Fruit fly (Drosophila melanogaster) whole organism, embryonic: Measurements from ENCODE around the gene BtbVII.

ENCODE experiments used
- CG10147 ChIP-seq: fragments of 200-800 bp; sonication (Bioruptor generic); optimal IDR thresholded peaks from 2 replicates; lab custom pipeline; 2019; ENCODE audit warnings: missing biosample characterization, mild to moderate bottlenecking, missing genetic modification characterization, moderate library complexity
- CG10209 ChIP-seq: fragments of 200-800 bp; sonication (Bioruptor generic); optimal IDR thresholded peaks from 3 replicates; lab custom pipeline; 2017; ENCODE audit warnings: missing biosample characterization, mild to moderate bottlenecking, missing genetic modification characterization, missing genetic modification reagents
- CG11085 ChIP-seq: fragments of 200-800 bp; sonication (Bioruptor generic); IDR thresholded peaks from 2 replicates; pipeline ENCODE4 v1.3.6; 2022; ENCODE audit warnings: missing biosample characterization, missing genetic modification characterization
- CG12744 ChIP-seq: fragments of 200-800 bp; sonication (Bioruptor generic); optimal IDR thresholded peaks from 2 replicates; lab custom pipeline; 2016; ENCODE audit warnings: missing biosample characterization, missing genetic modification characterization
- CG14050 ChIP-seq: fragments of 200-800 bp; sonication (Bioruptor generic); IDR thresholded peaks from 3 replicates; pipeline ENCODE4 v1.3.6; 2022; ENCODE audit warnings: missing biosample characterization, missing genetic modification characterization
- CG14667 ChIP-seq: fragments of 200-800 bp; sonication (Bioruptor generic); IDR thresholded peaks from 2 replicates; pipeline ENCODE4 v1.3.6; 2022; ENCODE audit warnings: missing biosample characterization, missing genetic modification characterization
- CG15514 ChIP-seq: fragments of 200-800 bp; sonication (Bioruptor generic); optimal IDR thresholded peaks from 3 replicates; lab custom pipeline; 2017; ENCODE audit warnings: missing biosample characterization, missing genetic modification characterization, mild to moderate bottlenecking, moderate library complexity, missing genetic modification reagents
- CG17186 ChIP-seq: fragments of 200-800 bp; sonication (Bioruptor generic); optimal IDR thresholded peaks from 3 replicates; lab custom pipeline; 2017; ENCODE audit warnings: missing biosample characterization, missing genetic modification reagents, missing genetic modification characterization
- CG17385 ChIP-seq: fragments of 200-800 bp; sonication (Bioruptor generic); optimal IDR thresholded peaks from 3 replicates; lab custom pipeline; 2018; ENCODE audit warnings: missing biosample characterization, mild to moderate bottlenecking, missing genetic modification characterization
- CG17829 ChIP-seq: fragments of 200-800 bp; optimal IDR thresholded peaks from 2 replicates; lab custom pipeline; 2019; ENCODE audit warnings: missing biosample characterization, mild to moderate bottlenecking, missing genetic modification characterization, moderate library complexity
- CG3065 ChIP-seq: fragments of 200-800 bp; sonication (Bioruptor generic); optimal IDR thresholded peaks from 2 replicates; lab custom pipeline; 2016; ENCODE audit warnings: missing biosample characterization, missing genetic modification characterization
- CG34224 ChIP-seq: fragments of 200-800 bp; sonication (Bioruptor generic); IDR thresholded peaks from 3 replicates; pipeline ENCODE4 v1.3.6; 2022; ENCODE audit warnings: missing biosample characterization, missing genetic modification characterization; ENCODE audit not compliant: partially characterized antibody
- CG4707 ChIP-seq: fragments of 200-800 bp; sonication (Bioruptor generic); optimal IDR thresholded peaks from 2 replicates; lab custom pipeline; 2018; ENCODE audit warnings: missing biosample characterization, mild to moderate bottlenecking, missing genetic modification characterization, moderate library complexity
- CG5180 ChIP-seq: fragments of 200-800 bp; sonication (Bioruptor generic); optimal IDR thresholded peaks from 3 replicates; lab custom pipeline; 2017; ENCODE audit warnings: missing biosample characterization, missing genetic modification characterization, mild to moderate bottlenecking, moderate library complexity, missing genetic modification reagents
- CG8359 ChIP-seq: fragments of 200-800 bp; sonication (Bioruptor generic); optimal IDR thresholded peaks from 2 replicates; lab custom pipeline; 2017; ENCODE audit warnings: missing biosample characterization, mild to moderate bottlenecking, missing genetic modification characterization, borderline replicate concordance
- CG9609 ChIP-seq: fragments of 200-800 bp; sonication (Bioruptor generic); optimal IDR thresholded peaks from 3 replicates; lab custom pipeline; 2016; ENCODE audit warnings: missing biosample characterization, missing genetic modification characterization
- CG9817 ChIP-seq: fragments of 200-800 bp; sonication (Bioruptor generic); optimal IDR thresholded peaks from 2 replicates; lab custom pipeline; 2018; ENCODE audit warnings: missing biosample characterization, mild to moderate bottlenecking, missing genetic modification characterization, moderate library complexity
- CoRest ChIP-seq: fragments of 200-800 bp; sonication (Bioruptor generic); optimal IDR thresholded peaks from 3 replicates; lab custom pipeline; 2018; ENCODE audit warnings: missing biosample characterization, mild to moderate bottlenecking, missing genetic modification characterization, moderate library complexity
- D19B ChIP-seq: fragments of 200-800 bp; sonication (Bioruptor generic); optimal IDR thresholded peaks from 2 replicates; lab custom pipeline; 2017; ENCODE audit warnings: missing biosample characterization, mild to moderate bottlenecking, missing genetic modification characterization
- Dref ChIP-seq: fragments of 200-800 bp; sonication (Bioruptor generic); IDR thresholded peaks from 2 replicates; pipeline ENCODE4 v1.3.6; 2022; ENCODE audit warnings: missing biosample characterization, missing genetic modification characterization
- HLHmδ ChIP-seq: fragments of 200-800 bp; sonication (Bioruptor generic); optimal IDR thresholded peaks from 2 replicates; lab custom pipeline; 2018; ENCODE audit warnings: missing biosample characterization, mild to moderate bottlenecking, missing genetic modification characterization, moderate library complexity
- MTF-1 ChIP-seq: fragments of 200-800 bp; sonication (Bioruptor generic); optimal IDR thresholded peaks from 2 replicates; lab custom pipeline; 2018; ENCODE audit warnings: missing biosample characterization, mild to moderate bottlenecking, missing genetic modification characterization, borderline replicate concordance
- PHDP ChIP-seq: fragments of 200-800 bp; sonication (Bioruptor generic); optimal IDR thresholded peaks from 3 replicates; lab custom pipeline; 2018; ENCODE audit warnings: missing biosample characterization, mild to moderate bottlenecking, missing genetic modification characterization, moderate library complexity
- Pdp1 ChIP-seq, 2 experiments: fragments of 200-800 bp; sonication (Bioruptor generic); optimal IDR thresholded peaks; 3 replicates each; lab custom pipeline; 2016; ENCODE audit warnings: missing biosample characterization in 2 of 2, missing genetic modification characterization in 2 of 2, mild to moderate bottlenecking in 1 of 2, moderate library complexity in 1 of 2
- bcd ChIP-seq: fragments of 200-800 bp; sonication (Bioruptor generic); optimal IDR thresholded peaks from 2 replicates; lab custom pipeline; 2017; ENCODE audit warnings: missing biosample characterization, mild to moderate bottlenecking, missing genetic modification characterization
- bigmax ChIP-seq: fragments of 200-800 bp; sonication (Bioruptor generic); optimal IDR thresholded peaks from 2 replicates; lab custom pipeline; 2018; ENCODE audit warnings: missing biosample characterization, mild to moderate bottlenecking, missing genetic modification characterization
- cas ChIP-seq: fragments of 200-800 bp; sonication (Bioruptor generic); IDR thresholded peaks from 2 replicates; pipeline ENCODE4 v1.3.6; 2022; ENCODE audit warnings: missing biosample characterization, missing genetic modification characterization
- crp ChIP-seq, 2 experiments: fragments of 200-800 bp; sonication (Bioruptor generic); optimal IDR thresholded peaks; 2 replicates in 1 of 2; 3 replicates in 1 of 2; lab custom pipeline; 2017; ENCODE audit warnings: missing biosample characterization in 2 of 2, missing genetic modification characterization in 2 of 2, mild to moderate bottlenecking in 1 of 2, moderate library complexity in 1 of 2
- dpn ChIP-seq, 2 experiments: fragments of 200-800 bp; sonication (Bioruptor generic); optimal IDR thresholded peaks; 3 replicates each; lab custom pipeline; 2016; ENCODE audit warnings: missing biosample characterization in 2 of 2, missing genetic modification characterization in 2 of 2
- fd102C ChIP-seq: fragments of 200-800 bp; sonication (Bioruptor generic); optimal IDR thresholded peaks from 2 replicates; lab custom pipeline; 2018; ENCODE audit warnings: missing biosample characterization, mild to moderate bottlenecking, missing genetic modification characterization, moderate library complexity
- fd3F ChIP-seq: fragments of 200-800 bp; sonication (Bioruptor generic); optimal IDR thresholded peaks from 2 replicates; lab custom pipeline; 2018; ENCODE audit warnings: missing biosample characterization, mild to moderate bottlenecking, missing genetic modification characterization, moderate library complexity
- gsb ChIP-seq: fragments of 200-800 bp; sonication (Bioruptor generic); IDR thresholded peaks from 2 replicates; pipeline ENCODE4 v1.3.6; 2022; ENCODE audit warnings: missing biosample characterization, missing genetic modification characterization
- hb ChIP-seq: fragments of 200-800 bp; sonication (Bioruptor generic); IDR thresholded peaks from 3 replicates; pipeline ENCODE4 v1.3.6; 2022; ENCODE audit warnings: missing biosample characterization, missing genetic modification characterization; ENCODE audit not compliant: partially characterized antibody
- insv ChIP-seq, 2 experiments: fragments of 200-800 bp; sonication (Bioruptor generic); optimal IDR thresholded peaks; 3 replicates each; lab custom pipeline; 2016 to 2018; ENCODE audit warnings: missing biosample characterization in 2 of 2, missing genetic modification characterization in 2 of 2
- lilli ChIP-seq: fragments of 200-800 bp; sonication (Bioruptor generic); optimal IDR thresholded peaks from 3 replicates; lab custom pipeline; 2016; ENCODE audit warnings: missing biosample characterization, missing genetic modification characterization
- mld ChIP-seq: fragments of 200-800 bp; sonication (Bioruptor generic); IDR thresholded peaks from 3 replicates; pipeline ENCODE4 v1.3.6; 2022; ENCODE audit warnings: missing biosample characterization, missing genetic modification characterization; ENCODE audit not compliant: partially characterized antibody
- pho ChIP-seq: fragments of 200-800 bp; sonication (Bioruptor generic); optimal IDR thresholded peaks from 2 replicates; lab custom pipeline; 2016; ENCODE audit warnings: missing biosample characterization, missing genetic modification characterization
- ro ChIP-seq: fragments of 200-800 bp; sonication (Bioruptor generic); IDR thresholded peaks from 2 replicates; pipeline ENCODE4 v1.3.6; 2022; ENCODE audit warnings: missing biosample characterization, missing genetic modification characterization
- shn ChIP-seq: fragments of 200-800 bp; sonication (Bioruptor generic); optimal IDR thresholded peaks from 3 replicates; lab custom pipeline; 2016; ENCODE audit warnings: missing biosample characterization, missing genetic modification characterization
- sisA ChIP-seq: fragments of 200-800 bp; sonication (Bioruptor generic); IDR thresholded peaks from 2 replicates; pipeline ENCODE4 v1.3.6; 2022; ENCODE audit warnings: missing biosample characterization, missing genetic modification characterization
- slbo ChIP-seq: fragments of 200-800 bp; sonication (Bioruptor generic); IDR thresholded peaks from 2 replicates; pipeline ENCODE4 v1.3.6; 2022; ENCODE audit warnings: missing biosample characterization, missing genetic modification characterization
- sna ChIP-seq: fragments of 200-800 bp; sonication (Bioruptor generic); IDR thresholded peaks from 2 replicates; pipeline ENCODE4 v1.3.6; 2022; ENCODE audit warnings: missing biosample characterization, missing genetic modification characterization; ENCODE audit not compliant: partially characterized antibody
- sqz ChIP-seq: fragments of 200-800 bp; sonication (Bioruptor generic); optimal IDR thresholded peaks from 3 replicates; lab custom pipeline; 2018; ENCODE audit warnings: missing biosample characterization, mild to moderate bottlenecking, missing genetic modification characterization
- toy ChIP-seq: fragments of 200-800 bp; sonication (Bioruptor generic); IDR thresholded peaks from 2 replicates; pipeline ENCODE4 v1.3.6; 2022; ENCODE audit warnings: missing biosample characterization, missing genetic modification characterization
- vnd ChIP-seq: fragments of 200-800 bp; sonication (Bioruptor generic); IDR thresholded peaks from 3 replicates; pipeline ENCODE4 v1.3.6; 2022; ENCODE audit warnings: missing biosample characterization, missing genetic modification characterization; ENCODE audit not compliant: partially characterized antibody

BtbVII gene

dm6 chr3L:3157651-3158050 is 9.2 kb downstream of the BtbVII start:
- no peak for TF ChIP-seq pho (GFP tag; lab: Kevin White, UChicago)
- TF ChIP-seq Dref (GFP tag; lab: Robert Waterston, UW), result no peak
- TF ChIP-seq CG15514 (GFP tag; lab: Kevin White, UChicago), result no peak
- no peak for TF ChIP-seq fd3F (GFP tag; lab: Kevin White, UChicago)
- TF ChIP-seq CG34224 (GFP tag; lab: Robert Waterston, UW), result no peak
- TF ChIP-seq toy, result no peak
- TF ChIP-seq MTF-1, result no peak
- TF ChIP-seq CG8359 (GFP tag; lab: Kevin White, UChicago), result no peak
- no peak for TF ChIP-seq Pdp1 (GFP tag; optimal IDR thresholded peaks at IDR 0.05; lab: Kevin White, UChicago)
- no peak for TF ChIP-seq CG14050

dm6 chr3L:3159309-3160194 is 11.1 kb downstream of the BtbVII start, which contains the start of the genes ND-30 and CG15812:
TSS of gene ND-30 (minus strand) at chr3L:3159578.
TSS of gene CG15812 (plus strand) at chr3L:3159991.
- TF ChIP-seq PHDP (no peak), toy (no peak), insv (GFP tag; optimal IDR thresholded peaks at IDR 0.05; lab: Kevin White, UChicago) (no peak), Pdp1 (GFP tag; optimal IDR thresholded peaks at IDR 0.05; lab: Kevin White, UChicago) (peak in 1 of 2 experiments; percentile 97), cas (GFP tag; lab: Robert Waterston, UW) (no peak), dpn (GFP tag; optimal IDR thresholded peaks at IDR 0.05; lab: Kevin White, UChicago) (peak in 1 of 2 experiments; percentile 1), fd102C (GFP tag; lab: Kevin White, UChicago) (no peak), HLHmδ (GFP tag; lab: Kevin White, UChicago) (no peak), CG9609 (GFP tag; lab: Kevin White, UChicago) (no peak), CG9817 (no peak), sna (GFP tag; lab: Robert Waterston, UW) (no peak), vnd (GFP tag; lab: Robert Waterston, UW) (no peak), CG10147 (no peak), bcd (no peak), CG17829 (peak; percentile 46), CG5180 (GFP tag; lab: Kevin White, UChicago) (no peak), mld (GFP tag; lab: Robert Waterston, UW) (no peak), CoRest (tag; lab: Kevin White, UChicago) (no peak), CG3065 (GFP tag; lab: Kevin White, UChicago) (no peak), lilli (GFP tag; lab: Kevin White, UChicago) (peak; percentile 11), ro (no peak), hb (GFP tag; lab: Robert Waterston, UW) (no peak), sisA (no peak), CG11085 (GFP tag; lab: Robert Waterston, UW) (no peak), crp (GFP tag; optimal IDR thresholded peaks at IDR 0.05; lab: Kevin White, UChicago) (no peak), CG17385 (GFP tag; lab: Kevin White, UChicago) (no peak), gsb (GFP tag; lab: Robert Waterston, UW) (no peak), CG17186 (GFP tag; lab: Kevin White, UChicago) (no peak), MTF-1 (no peak), sqz (no peak), slbo (GFP tag; lab: Robert Waterston, UW) (no peak; the same call in 1 of the 2 replicates), shn (GFP tag; lab: Kevin White, UChicago) (no peak), CG12744 (no peak), D19B (GFP tag; lab: Kevin White, UChicago) (no peak), CG4707 (GFP tag; lab: Kevin White, UChicago) (no peak), bigmax (GFP tag; lab: Kevin White, UChicago) (no peak), CG10209 (no peak), CG14667 (GFP tag; lab: Robert Waterston, UW) (no peak), CG34224 (GFP tag; lab: Robert Waterston, UW) (no peak; the same call in 1 of the 3 replicates)
